Worm (Caenorhabditis elegans) whole organism, mixed stage, embryonic: ENCODE data around the gene Y46G5A.7.

Source experiments
- M03D4.4 ChIP-seq: sonication (generic microtip); optimal IDR thresholded peaks from 2 replicates; lab custom pipeline; 2017; ENCODE audit warnings: mild to moderate bottlenecking, missing genetic modification characterization, missing compliant biosample characterization
- flh-1 ChIP-seq: fragments of 200-800 bp; sonication (Bioruptor generic); optimal IDR thresholded peaks from 2 replicates; lab custom pipeline; 2018; ENCODE audit warnings: mild to moderate bottlenecking, missing genetic modification characterization, moderate library complexity, missing compliant biosample characterization
- mep-1 ChIP-seq: fragments of 150-350 bp; optimal IDR thresholded peaks from 2 replicates; lab custom pipeline; 2017; ENCODE audit warnings: missing biosample characterization, missing genetic modification reagents, missing genetic modification characterization, inconsistent platforms
- nhr-12 ChIP-seq: fragments of 150-350 bp; optimal IDR thresholded peaks from 2 replicates; lab custom pipeline; 2014; ENCODE audit warnings: missing biosample characterization, missing genetic modification characterization
- snpc-4 ChIP-seq: fragments of 150-350 bp; optimal IDR thresholded peaks from 2 replicates; lab custom pipeline; 2014; ENCODE audit warnings: missing biosample characterization, missing genetic modification characterization

- TF ChIP-seq M03D4.4 (tag; lab: Kevin White, UChicago) = no peak
- no peak for TF ChIP-seq flh-1
- no peak for TF ChIP-seq snpc-4
- TF ChIP-seq nhr-12 (tag; lab: Kevin White, UChicago) = no peak
- no peak for TF ChIP-seq mep-1 (tag; lab: Kevin White, UChicago)
Observed at ce11 chrII:12798814-12799213, 42.7 kb upstream of the Y46G5A.7 start.
